Fruit fly (Drosophila melanogaster) whole organism, embryonic: ENCODE data around the gene CG10116.

Source experiments
- C15 ChIP-seq: fragments of 200-800 bp; sonication (Bioruptor generic); IDR thresholded peaks from 3 replicates; pipeline ENCODE4 v1.3.6; 2022; ENCODE audit warnings: missing biosample characterization, missing genetic modification characterization
- CG1024 ChIP-seq: fragments of 200-800 bp; sonication (Bioruptor generic); IDR thresholded peaks from 2 replicates; pipeline ENCODE4 v1.3.6; 2022; ENCODE audit warnings: missing biosample characterization, missing genetic modification characterization
- CG11560 ChIP-seq: fragments of 200-800 bp; sonication (Bioruptor generic); IDR thresholded peaks from 3 replicates; pipeline ENCODE4 v1.3.6; 2022; ENCODE audit warnings: missing biosample characterization, missing genetic modification characterization
- CG11696 ChIP-seq: fragments of 200-800 bp; sonication (Bioruptor generic); IDR thresholded peaks from 2 replicates; pipeline ENCODE4 v1.3.6; 2022; ENCODE audit warnings: missing biosample characterization, missing genetic modification characterization
- CG12071 ChIP-seq: fragments of 200-800 bp; sonication (Bioruptor generic); optimal IDR thresholded peaks from 3 replicates; lab custom pipeline; 2018; ENCODE audit warnings: missing biosample characterization, mild to moderate bottlenecking, missing genetic modification characterization
- CG12769 ChIP-seq: fragments of 200-800 bp; sonication (Bioruptor generic); optimal IDR thresholded peaks from 2 replicates; lab custom pipeline; 2019; ENCODE audit warnings: missing biosample characterization, mild to moderate bottlenecking, missing genetic modification characterization, moderate library complexity
- CG14860 ChIP-seq: fragments of 200-800 bp; sonication (Bioruptor generic); IDR thresholded peaks from 3 replicates; pipeline ENCODE4 v1.3.6; 2022; ENCODE audit warnings: missing biosample characterization, missing genetic modification characterization; ENCODE audit not compliant: partially characterized antibody
- CG15011 ChIP-seq: fragments of 200-800 bp; sonication (Bioruptor generic); optimal IDR thresholded peaks from 3 replicates; lab custom pipeline; 2018; ENCODE audit warnings: missing biosample characterization, mild to moderate bottlenecking, missing genetic modification characterization
- CG15479 ChIP-seq: fragments of 200-800 bp; sonication (Bioruptor generic); optimal IDR thresholded peaks from 3 replicates; lab custom pipeline; 2019; ENCODE audit warnings: missing biosample characterization, mild to moderate bottlenecking, missing genetic modification characterization, moderate library complexity
- CG17361 ChIP-seq: fragments of 200-800 bp; sonication (Bioruptor generic); IDR thresholded peaks from 3 replicates; pipeline ENCODE4 v1.3.6; 2022; ENCODE audit warnings: missing biosample characterization, missing genetic modification characterization
- CG2889 ChIP-seq: fragments of 200-800 bp; sonication (Bioruptor generic); IDR thresholded peaks from 3 replicates; pipeline ENCODE4 v1.3.6; 2022; ENCODE audit warnings: missing biosample characterization, missing genetic modification characterization
- CG31441 ChIP-seq: fragments of 200-800 bp; sonication (Bioruptor generic); IDR thresholded peaks from 2 replicates; pipeline ENCODE4 v1.3.6; 2022; ENCODE audit warnings: missing biosample characterization, missing genetic modification characterization
- CG3163 ChIP-seq: fragments of 200-800 bp; sonication (Bioruptor generic); optimal IDR thresholded peaks from 3 replicates; lab custom pipeline; 2016; ENCODE audit warnings: missing biosample characterization, missing genetic modification characterization
- CG3847 ChIP-seq: fragments of 200-800 bp; sonication (Bioruptor generic); IDR thresholded peaks from 2 replicates; pipeline ENCODE4 v1.3.6; 2022; ENCODE audit warnings: missing biosample characterization, missing genetic modification characterization
- CG3995 ChIP-seq: fragments of 200-800 bp; sonication (Bioruptor generic); optimal IDR thresholded peaks from 3 replicates; lab custom pipeline; 2016; ENCODE audit warnings: missing biosample characterization, missing genetic modification characterization
- CG4282 ChIP-seq: fragments of 200-800 bp; sonication (Bioruptor generic); optimal IDR thresholded peaks from 2 replicates; lab custom pipeline; 2016; ENCODE audit warnings: missing biosample characterization, missing genetic modification characterization
- CG4328 ChIP-seq: fragments of 200-800 bp; sonication (Bioruptor generic); optimal IDR thresholded peaks from 3 replicates; lab custom pipeline; 2017; ENCODE audit warnings: missing biosample characterization, missing genetic modification reagents, missing genetic modification characterization
- CG4854 ChIP-seq: fragments of 200-800 bp; sonication (Bioruptor generic); optimal IDR thresholded peaks from 2 replicates; lab custom pipeline; 2016; ENCODE audit warnings: missing biosample characterization, missing genetic modification characterization, inconsistent platforms
- CG6683 ChIP-seq: fragments of 200-800 bp; sonication (Bioruptor generic); optimal IDR thresholded peaks from 2 replicates; lab custom pipeline; 2017; ENCODE audit warnings: missing biosample characterization, mild to moderate bottlenecking, missing genetic modification characterization, missing genetic modification reagents
- CG7928 ChIP-seq: fragments of 200-800 bp; sonication (Bioruptor generic); optimal IDR thresholded peaks from 2 replicates; lab custom pipeline; 2017; ENCODE audit warnings: missing biosample characterization, mild to moderate bottlenecking, missing genetic modification characterization
- CG7963 ChIP-seq: fragments of 200-800 bp; sonication (Bioruptor generic); IDR thresholded peaks from 3 replicates; pipeline ENCODE4 v1.3.6; 2022; ENCODE audit warnings: missing biosample characterization, missing genetic modification characterization; ENCODE audit not compliant: partially characterized antibody
- CG8281 ChIP-seq: fragments of 200-800 bp; sonication (Bioruptor generic); optimal IDR thresholded peaks from 2 replicates; lab custom pipeline; 2018; ENCODE audit warnings: missing biosample characterization, mild to moderate bottlenecking, missing genetic modification characterization, moderate library complexity
- CG9437 ChIP-seq: fragments of 200-800 bp; sonication (Bioruptor generic); optimal IDR thresholded peaks from 2 replicates; lab custom pipeline; 2018; ENCODE audit warnings: missing biosample characterization, mild to moderate bottlenecking, missing genetic modification characterization
- CG9609 ChIP-seq: fragments of 200-800 bp; sonication (Bioruptor generic); optimal IDR thresholded peaks from 3 replicates; lab custom pipeline; 2016; ENCODE audit warnings: missing biosample characterization, missing genetic modification characterization
- Chrac-16 ChIP-seq: fragments of 200-800 bp; sonication (Bioruptor generic); optimal IDR thresholded peaks from 3 replicates; lab custom pipeline; 2016; ENCODE audit warnings: missing biosample characterization, missing genetic modification characterization
- Dll ChIP-seq: fragments of 200-800 bp; sonication (Bioruptor generic); IDR thresholded peaks from 4 replicates; pipeline ENCODE4 v1.3.6; 2022; ENCODE audit warnings: missing biosample characterization, missing genetic modification characterization; ENCODE audit not compliant: partially characterized antibody
- Doc2 ChIP-seq: fragments of 200-800 bp; sonication (Bioruptor generic); IDR thresholded peaks from 2 replicates; pipeline ENCODE4 v1.3.6; 2022; ENCODE audit warnings: missing biosample characterization, missing genetic modification characterization
- GATAe ChIP-seq: fragments of 200-800 bp; sonication (Bioruptor generic); conservative IDR thresholded peaks from 2 replicates; pipeline ENCODE4 v1.3.6; 2022; ENCODE audit warnings: missing biosample characterization, missing genetic modification characterization
- Hr39 ChIP-seq: fragments of >200 bp; optimal IDR thresholded peaks from 2 replicates; lab custom pipeline; 2017
- Meics ChIP-seq: fragments of 200-800 bp; sonication (Bioruptor generic); optimal IDR thresholded peaks from 2 replicates; lab custom pipeline; 2017; ENCODE audit warnings: missing biosample characterization, mild to moderate bottlenecking, missing genetic modification characterization
- Ravus ChIP-seq: fragments of 200-800 bp; sonication (Bioruptor generic); IDR thresholded peaks from 2 replicates; pipeline ENCODE4 v1.3.6; 2022; ENCODE audit warnings: missing biosample characterization, missing genetic modification characterization
- Sox102F ChIP-seq: fragments of 200-800 bp; sonication (Bioruptor generic); optimal IDR thresholded peaks from 2 replicates; lab custom pipeline; 2018; ENCODE audit warnings: missing biosample characterization, mild to moderate bottlenecking, missing genetic modification characterization, moderate library complexity
- bigmax ChIP-seq: fragments of 200-800 bp; sonication (Bioruptor generic); optimal IDR thresholded peaks from 2 replicates; lab custom pipeline; 2018; ENCODE audit warnings: missing biosample characterization, mild to moderate bottlenecking, missing genetic modification characterization
- chinmo ChIP-seq: fragments of 200-800 bp; sonication (Bioruptor generic); IDR thresholded peaks from 4 replicates; pipeline ENCODE4 v1.3.6; 2022; ENCODE audit warnings: missing biosample characterization, missing genetic modification characterization; ENCODE audit not compliant: partially characterized antibody
- fd102C ChIP-seq: fragments of 200-800 bp; sonication (Bioruptor generic); optimal IDR thresholded peaks from 2 replicates; lab custom pipeline; 2018; ENCODE audit warnings: missing biosample characterization, mild to moderate bottlenecking, missing genetic modification characterization, moderate library complexity
- fd3F ChIP-seq: fragments of 200-800 bp; sonication (Bioruptor generic); optimal IDR thresholded peaks from 2 replicates; lab custom pipeline; 2018; ENCODE audit warnings: missing biosample characterization, mild to moderate bottlenecking, missing genetic modification characterization, moderate library complexity
- fru ChIP-seq: fragments of >200 bp; optimal IDR thresholded peaks from 2 replicates; lab custom pipeline; 2017
- gcm ChIP-seq: fragments of 200-800 bp; sonication (Bioruptor generic); optimal IDR thresholded peaks from 2 replicates; lab custom pipeline; 2019; ENCODE audit warnings: missing biosample characterization, mild to moderate bottlenecking, missing genetic modification characterization, moderate library complexity
- ind ChIP-seq: fragments of 200-800 bp; sonication (Bioruptor generic); optimal IDR thresholded peaks from 3 replicates; lab custom pipeline; 2016; ENCODE audit warnings: missing biosample characterization, missing genetic modification characterization
- nmo ChIP-seq: fragments of 200-800 bp; sonication (Bioruptor generic); optimal IDR thresholded peaks from 2 replicates; lab custom pipeline; 2018; ENCODE audit warnings: missing biosample characterization, mild to moderate bottlenecking, missing genetic modification characterization, moderate library complexity
- peb ChIP-seq: fragments of 200-800 bp; sonication (Bioruptor generic); IDR thresholded peaks from 2 replicates; pipeline ENCODE4 v1.3.6; 2022; ENCODE audit warnings: missing biosample characterization, missing genetic modification characterization
- phol ChIP-seq: fragments of 200-800 bp; sonication (Bioruptor generic); optimal IDR thresholded peaks from 3 replicates; lab custom pipeline; 2018; ENCODE audit warnings: missing biosample characterization, mild to moderate bottlenecking, missing genetic modification characterization, moderate library complexity
- run ChIP-seq: fragments of 200-800 bp; sonication (Bioruptor generic); optimal IDR thresholded peaks from 3 replicates; lab custom pipeline; 2018; ENCODE audit warnings: missing biosample characterization, mild to moderate bottlenecking, missing genetic modification characterization
- scrt ChIP-seq: fragments of 200-800 bp; sonication (Bioruptor generic); optimal IDR thresholded peaks from 2 replicates; lab custom pipeline; 2018; ENCODE audit warnings: missing biosample characterization, mild to moderate bottlenecking, missing genetic modification characterization, moderate library complexity
- sim ChIP-seq: fragments of 200-800 bp; sonication (Bioruptor generic); IDR thresholded peaks from 2 replicates; pipeline ENCODE4 v1.3.6; 2022; ENCODE audit warnings: missing biosample characterization, missing genetic modification characterization
- tin ChIP-seq: fragments of 200-800 bp; sonication (Bioruptor generic); optimal IDR thresholded peaks from 3 replicates; lab custom pipeline; 2016; ENCODE audit warnings: missing biosample characterization, missing genetic modification characterization
- tll ChIP-seq, 2 experiments: fragments of 200-800 bp in 1 of 2; fragments of >200 bp in 1 of 2; sonication (Bioruptor generic) in 1 of 2; optimal IDR thresholded peaks; 2 replicates each; lab custom pipeline; 2017 to 2019; ENCODE audit warnings: missing biosample characterization in 2 of 2, missing genetic modification characterization in 2 of 2, mild to moderate bottlenecking in 1 of 2, moderate library complexity in 1 of 2
- toy ChIP-seq: fragments of 200-800 bp; sonication (Bioruptor generic); IDR thresholded peaks from 2 replicates; pipeline ENCODE4 v1.3.6; 2022; ENCODE audit warnings: missing biosample characterization, missing genetic modification characterization
- wdn ChIP-seq: fragments of 200-800 bp; sonication (Bioruptor generic); IDR thresholded peaks from 2 replicates; pipeline ENCODE4 v1.3.6; 2022; ENCODE audit warnings: missing biosample characterization, missing genetic modification characterization
- yki ChIP-seq: fragments of >200 bp; optimal IDR thresholded peaks from 3 replicates; lab custom pipeline; 2018
- zf30C ChIP-seq: fragments of 200-800 bp; sonication (Bioruptor generic); optimal IDR thresholded peaks from 3 replicates; lab custom pipeline; 2018; ENCODE audit warnings: missing biosample characterization, mild to moderate bottlenecking, missing genetic modification characterization

Gene CG10116

dm6 chr3L:13477453-13478184, 20.6 kb upstream of the CG10116 start, which contains the start of gene stv (continued):
- no peak for TF ChIP-seq CG4282
- TF ChIP-seq Doc2 = no peak
- no peak for TF ChIP-seq CG14860 (GFP tag; lab: Robert Waterston, UW)
- TF ChIP-seq CG9609 (GFP tag; lab: Kevin White, UChicago) = no peak
- no peak for TF ChIP-seq zf30C (GFP tag; lab: Kevin White, UChicago)
- TF ChIP-seq CG7928 (GFP tag; lab: Kevin White, UChicago) = no peak
- TF ChIP-seq GATAe (GFP tag; lab: Robert Waterston, UW) = no peak
- peak; percentile 55; the same call in 1 of the 2 replicates for TF ChIP-seq CG11696 (GFP tag; lab: Robert Waterston, UW)
- no peak for TF ChIP-seq CG3163 (GFP tag; lab: Kevin White, UChicago)
- TF ChIP-seq toy (GFP tag; lab: Robert Waterston, UW) = no peak
- no peak for TF ChIP-seq gcm (GFP tag; lab: Kevin White, UChicago)
- no peak for TF ChIP-seq fd3F (GFP tag; lab: Kevin White, UChicago)
- TF ChIP-seq CG4854 (GFP tag; lab: Kevin White, UChicago) = no peak
- TF ChIP-seq Meics (GFP tag; lab: Kevin White, UChicago) = no peak
- TF ChIP-seq CG3995 = no peak
- TF ChIP-seq CG12071 (GFP tag; lab: Kevin White, UChicago) = no peak
- TF ChIP-seq CG9437 (GFP tag; lab: Kevin White, UChicago) = no peak
- TF ChIP-seq Sox102F (GFP tag; lab: Kevin White, UChicago) = no peak
- TF ChIP-seq CG7963 (GFP tag; lab: Robert Waterston, UW) = no peak
- TF ChIP-seq C15 (GFP tag; lab: Robert Waterston, UW) = no peak
- no peak for TF ChIP-seq fru (lab: Kevin White, UChicago)
- no peak for TF ChIP-seq phol
- no peak for TF ChIP-seq CG17361 (GFP tag; lab: Robert Waterston, UW)
- TF ChIP-seq CG4328 = no peak
- TF ChIP-seq Ravus (GFP tag; lab: Robert Waterston, UW) = no peak
- TF ChIP-seq nmo = no peak
- TF ChIP-seq CG11560 (tag; lab: Robert Waterston, UW) = no peak
- no peak for TF ChIP-seq Hr39 (lab: Kevin White, UChicago)
- no peak for TF ChIP-seq CG2889
- TF ChIP-seq CG6683 (GFP tag; lab: Kevin White, UChicago) = no peak
- TF ChIP-seq CG1024 (GFP tag; lab: Robert Waterston, UW) = no peak
- no peak for TF ChIP-seq wdn (GFP tag; lab: Robert Waterston, UW)
- no peak for TF ChIP-seq CG15479 (GFP tag; lab: Kevin White, UChicago)
- TF ChIP-seq ind (GFP tag; lab: Kevin White, UChicago) = no peak
- no peak for TF ChIP-seq CG3847 (GFP tag; lab: Robert Waterston, UW)
- TF ChIP-seq run (tag; lab: Kevin White, UChicago) = no peak
- no peak for TF ChIP-seq bigmax (GFP tag; lab: Kevin White, UChicago)
- no peak for TF ChIP-seq tll (GFP tag; optimal IDR thresholded peaks at IDR 0.05; lab: Kevin White, UChicago)
- no peak for TF ChIP-seq tin
- no peak for TF ChIP-seq Dll (GFP tag; lab: Robert Waterston, UW)
- no peak for TF ChIP-seq CG8281 (tag; lab: Kevin White, UChicago)
- no peak for TF ChIP-seq yki (lab: Kevin White, UChicago)
- TF ChIP-seq CG12769 (tag; lab: Kevin White, UChicago) = no peak
- no peak for TF ChIP-seq CG31441
- peak; percentile 87; the same call in 2 of the 4 replicates for TF ChIP-seq chinmo
- TF ChIP-seq fd102C (GFP tag; lab: Kevin White, UChicago) = no peak
- no peak for TF ChIP-seq Chrac-16 (GFP tag; lab: Kevin White, UChicago)
- TF ChIP-seq scrt = no peak
- no peak for TF ChIP-seq CG15011 (GFP tag; lab: Kevin White, UChicago)
- TF ChIP-seq peb (GFP tag; lab: Robert Waterston, UW) = no peak
- no peak for TF ChIP-seq sim
